Worm (Caenorhabditis elegans): ENCODE data around the gene sru-35.

Gene sru-35

ce11 chrIV:8745591-8746302 lies 44.3 kb downstream of the sru-35 start, which contains the start of the genes F20C5.7 and parg-1:
F20C5.7 (minus strand) TSS chrIV:8745691.
parg-1 (plus strand) TSS chrIV:8746252.
- TF ChIP-seq lin-39 (tag; optimal IDR thresholded peaks at IDR 0.05) = no peak
- TF ChIP-seq sma-3 (GFP tag; optimal IDR thresholded peaks at IDR 0.05) = no peak
- TF ChIP-seq snpc-4 (tag; optimal IDR thresholded peaks at IDR 0.05) = no peak
- no peak for TF ChIP-seq lin-11 (tag; optimal IDR thresholded peaks at IDR 0.05)
- no peak for TF ChIP-seq nhr-11 (tag; optimal IDR thresholded peaks at IDR 0.05)

- TF ChIP-seq unc-62 (GFP tag; optimal IDR thresholded peaks at IDR 0.05) (no peak), nhr-12 (tag; optimal IDR thresholded peaks at IDR 0.05) (no peak), zag-1 (tag; optimal IDR thresholded peaks at IDR 0.05) (no peak), nhr-11 (tag; optimal IDR thresholded peaks at IDR 0.05) (no peak), ceh-16 (tag; optimal IDR thresholded peaks at IDR 0.05) (no peak), C34F6.9 (tag; optimal IDR thresholded peaks at IDR 0.05) (peak; percentile 89), mdl-1 (tag; optimal IDR thresholded peaks at IDR 0.05) (peak in 1 of 2 experiments; percentile 31), lsy-2 (tag; optimal IDR thresholded peaks at IDR 0.05) (peak; percentile 68 to 89), skn-1 (tag; optimal IDR thresholded peaks at IDR 0.05) (peak; percentile 41), dmd-4 (tag; optimal IDR thresholded peaks at IDR 0.05) (peak; percentile 26), ZK546.5 (tag; optimal IDR thresholded peaks at IDR 0.05) (peak; percentile 3), nhr-129 (tag; optimal IDR thresholded peaks at IDR 0.05) (peak; percentile 46), nhr-21 (tag; optimal IDR thresholded peaks at IDR 0.05) (peak; percentile 70), lin-39 (tag; optimal IDR thresholded peaks at IDR 0.05) (no peak), nhr-23 (tag; optimal IDR thresholded peaks at IDR 0.05) (no peak), nhr-6 (tag; optimal IDR thresholded peaks at IDR 0.05) (peak; percentile 35), elt-1 (tag; optimal IDR thresholded peaks at IDR 0.05) (no peak), nhr-10 (tag; optimal IDR thresholded peaks at IDR 0.05) (no peak), nhr-77 (tag; optimal IDR thresholded peaks at IDR 0.05) (no peak), sem-4 (tag; optimal IDR thresholded peaks at IDR 0.05) (peak; percentile 37), egl-27 (tag; optimal IDR thresholded peaks at IDR 0.05) (peak; percentile 11), unc-55 (GFP tag; optimal IDR thresholded peaks at IDR 0.05) (peak; percentile 85), aly-2 (tag; optimal IDR thresholded peaks at IDR 0.05) (no peak), mab-5 (tag; optimal IDR thresholded peaks at IDR 0.05) (peak; percentile 31), R02D3.7 (tag; optimal IDR thresholded peaks at IDR 0.05) (no peak), elt-3 (tag; optimal IDR thresholded peaks at IDR 0.05) (no peak), lin-11 (tag; optimal IDR thresholded peaks at IDR 0.05) (peak; percentile 55), lin-13 (GFP tag; optimal IDR thresholded peaks at IDR 0.05) (peak; percentile 67), crh-2 (tag; optimal IDR thresholded peaks at IDR 0.05) (peak; percentile 91), peb-1 (tag; optimal IDR thresholded peaks at IDR 0.05) (no peak), sma-9 (GFP tag; optimal IDR thresholded peaks at IDR 0.05) (peak; percentile 84), sma-9 (tag; optimal IDR thresholded peaks at IDR 0.05) (no peak), ztf-4 (tag; optimal IDR thresholded peaks at IDR 0.05) (peak; percentile 52), ceh-82 (tag; optimal IDR thresholded peaks at IDR 0.05) (no peak), nhr-237 (tag; optimal IDR thresholded peaks at IDR 0.05) (no peak), ama-1 (optimal IDR thresholded peaks at IDR 0.05) (no peak), snpc-4 (tag; optimal IDR thresholded peaks at IDR 0.05) (peak; percentile 31), nhr-25 (tag; optimal IDR thresholded peaks at IDR 0.05) (no peak), gmeb-1 (tag; optimal IDR thresholded peaks at IDR 0.05) (peak; percentile 89), Y55F3AM.14 (GFP tag; optimal IDR thresholded peaks at IDR 0.05) (no peak), sma-3 (GFP tag; optimal IDR thresholded peaks at IDR 0.05) (no peak), F13H6.1 (tag; optimal IDR thresholded peaks at IDR 0.05) (no peak), fos-1 (tag; optimal IDR thresholded peaks at IDR 0.05) (peak; percentile 55), unc-39 (tag; optimal IDR thresholded peaks at IDR 0.05) (no peak), mbf-1 (tag; optimal IDR thresholded peaks at IDR 0.05) (no peak), blmp-1 (tag; optimal IDR thresholded peaks at IDR 0.05; ENCODE audit: insufficient read depth) (peak; percentile 43), alr-1 (tag; optimal IDR thresholded peaks at IDR 0.05) (no peak)
These were observed 46.3 kb downstream of the sru-35 start, which contains the start of gene F21D5.7 for ce11 chrIV:8743654-8744332. F21D5.7 (minus strand) TSS chrIV:8743704.

All from whole organism, L2 larva.